Worm (Caenorhabditis elegans): ENCODE measurements around the gene sip-1.

The sip-1 gene

DNA sequence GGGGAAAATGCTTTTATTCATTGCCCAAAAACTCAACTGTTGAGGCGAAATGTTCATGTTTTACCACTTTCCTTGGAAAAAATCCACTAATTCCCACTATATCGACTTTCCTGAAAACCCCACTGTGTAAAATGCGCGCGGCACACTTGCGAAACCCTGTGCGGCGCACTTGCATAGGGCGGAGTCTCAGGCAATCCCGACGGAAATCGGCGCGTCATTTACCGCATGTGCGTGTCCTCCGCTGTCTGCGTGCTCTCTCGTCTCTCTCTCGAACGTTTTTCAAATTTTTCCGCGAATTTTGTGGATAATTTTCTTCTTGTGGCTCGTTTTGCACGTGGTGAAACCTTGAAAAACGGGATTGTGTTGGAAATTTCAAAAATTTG, 45.4 kb downstream of the sip-1 start, which contains the start of gene atx-2 (continued):
- TF ChIP-seq syd-9 (tag; optimal IDR thresholded peaks at IDR 0.05) (peak; percentile 98), pha-2 (tag; optimal IDR thresholded peaks at IDR 0.05) (peak; percentile 97), ceh-2 (tag; optimal IDR thresholded peaks at IDR 0.05) (peak; percentile 97), rnt-1 (tag; optimal IDR thresholded peaks at IDR 0.05) (peak; percentile 99), ttx-3 (tag; optimal IDR thresholded peaks at IDR 0.05) (peak; percentile 98), ama-1 (optimal IDR thresholded peaks at IDR 0.05) (no peak), sdc-2 (tag; optimal IDR thresholded peaks at IDR 0.05) (peak; percentile 89), nfya-1 (tag; optimal IDR thresholded peaks at IDR 0.05) (peak; percentile 98), unc-55 (GFP tag; optimal IDR thresholded peaks at IDR 0.05) (peak; percentile 48), elt-2 (tag; optimal IDR thresholded peaks at IDR 0.05) (peak; percentile 99), madf-2 (tag; optimal IDR thresholded peaks at IDR 0.05) (peak; percentile 96), fax-1 (tag; optimal IDR thresholded peaks at IDR 0.05) (peak; percentile 97), fkh-10 (GFP tag; optimal IDR thresholded peaks at IDR 0.05) (peak; percentile 93), zip-5 (tag; optimal IDR thresholded peaks at IDR 0.05) (peak; percentile 95), unc-3 (GFP tag; conservative IDR thresholded peaks at IDR 0.05) (peak; percentile 98), unc-3 (tag; optimal IDR thresholded peaks at IDR 0.05) (peak; percentile 99), sox-2 (GFP tag; IDR thresholded peaks at IDR 0.05) (peak; percentile 94), tbx-2 (tag; optimal IDR thresholded peaks at IDR 0.05) (peak; percentile 99), dmd-4 (tag; optimal IDR thresholded peaks at IDR 0.05; ENCODE audit: borderline replicate concordance) (peak; percentile 97), ceh-14 (tag; optimal IDR thresholded peaks at IDR 0.05) (peak; percentile 99), ceh-34 (tag; optimal IDR thresholded peaks at IDR 0.05) (peak; percentile 99), ceh-22 (tag; optimal IDR thresholded peaks at IDR 0.05) (peak; percentile 98), hlh-13 (GFP tag; optimal IDR thresholded peaks at IDR 0.05) (peak; percentile 87), ceh-31 (tag; optimal IDR thresholded peaks at IDR 0.05) (peak; percentile 99), ceh-45 (GFP tag; IDR thresholded peaks at IDR 0.05) (peak; percentile 99), unc-42 (tag; optimal IDR thresholded peaks at IDR 0.05) (peak; percentile 84), ceh-24 (tag; optimal IDR thresholded peaks at IDR 0.05) (peak; percentile 93), elt-4 (tag; optimal IDR thresholded peaks at IDR 0.05) (peak; percentile 96), pha-4 (tag; optimal IDR thresholded peaks at IDR 0.05) (no peak), hlh-6 (tag; optimal IDR thresholded peaks at IDR 0.05) (peak; percentile 98), nhr-232 (tag; optimal IDR thresholded peaks at IDR 0.05) (peak; percentile 96), lim-6 (tag; optimal IDR thresholded peaks at IDR 0.05) (peak; percentile 98), ceh-19 (GFP tag; optimal IDR thresholded peaks at IDR 0.05) (peak; percentile 98), pax-1 (tag; optimal IDR thresholded peaks at IDR 0.05) (no peak), pros-1 (tag; optimal IDR thresholded peaks at IDR 0.05) (peak; percentile 22), nhr-11 (tag; optimal IDR thresholded peaks at IDR 0.05) (peak; percentile 81), ref-2 (tag; optimal IDR thresholded peaks at IDR 0.05) (peak; percentile 99), ztf-16 (tag; optimal IDR thresholded peaks at IDR 0.05) (peak; percentile 98), K02D7.2 (tag; optimal IDR thresholded peaks at IDR 0.05) (peak; percentile 98), ahr-1 (tag; optimal IDR thresholded peaks at IDR 0.05) (peak; percentile 99), hlh-8 (tag; optimal IDR thresholded peaks at IDR 0.05) (peak; percentile 99)

DNA sequence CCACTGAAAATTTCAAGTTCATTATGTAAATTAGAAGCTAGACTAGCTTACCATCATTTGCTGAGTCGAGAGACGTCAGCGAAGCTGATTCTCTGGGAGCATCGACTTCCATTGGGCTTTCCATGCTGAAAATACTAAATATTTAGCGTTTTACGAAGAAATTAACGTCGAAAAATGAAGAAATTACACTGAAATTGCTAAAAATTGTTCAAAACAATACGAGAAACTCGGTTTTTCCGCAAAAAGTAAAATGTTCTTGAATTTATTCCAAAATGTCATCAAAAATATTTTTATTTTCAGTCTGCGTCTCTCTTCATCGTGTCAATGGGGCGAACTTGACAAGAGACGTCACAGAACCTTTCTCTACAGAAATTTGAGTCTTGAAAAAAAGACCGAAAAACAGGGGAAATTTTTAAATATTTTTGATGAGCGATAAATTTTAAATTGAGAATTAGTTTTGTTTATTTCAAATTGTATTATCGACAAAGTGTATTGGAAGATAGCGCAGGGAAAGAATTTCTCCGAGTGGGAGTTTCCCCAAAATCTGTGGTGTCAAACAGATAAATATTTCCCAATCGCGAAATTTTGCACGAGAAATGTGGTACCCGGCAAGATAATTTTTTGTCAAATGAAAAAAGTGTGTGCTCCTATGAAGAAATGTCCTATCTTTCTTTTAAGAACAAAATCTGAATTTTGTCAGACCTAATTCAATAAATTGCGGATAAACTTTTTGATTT, 46.0 kb downstream of the sip-1 start, which contains the start of gene ecps-1:
Gene ecps-1 (minus strand): TSS at position 125 of the 737 bp plus-strand sequence.
- TF ChIP-seq unc-86 (tag; optimal IDR thresholded peaks at IDR 0.05) (peak; percentile 56), ahr-1 (tag; optimal IDR thresholded peaks at IDR 0.05) (peak; percentile 45), dmd-4 (tag; optimal IDR thresholded peaks at IDR 0.05; ENCODE audit: borderline replicate concordance) (peak; percentile 28), T23F11.4 (GFP tag; optimal IDR thresholded peaks at IDR 0.05) (no peak), dve-1 (tag; optimal IDR thresholded peaks at IDR 0.05) (peak; percentile 23), ceh-31 (tag; optimal IDR thresholded peaks at IDR 0.05) (peak; percentile 99), zip-5 (tag; optimal IDR thresholded peaks at IDR 0.05) (peak; percentile 89), unc-42 (tag; optimal IDR thresholded peaks at IDR 0.05) (peak; percentile 70), C08G9.2 (tag; optimal IDR thresholded peaks at IDR 0.05) (peak; percentile 97), ceh-48 (tag; optimal IDR thresholded peaks at IDR 0.05) (peak; percentile 8), hlh-30 (tag; optimal IDR thresholded peaks at IDR 0.05; ENCODE audit: insufficient read depth) (no peak), hlh-15 (tag; optimal IDR thresholded peaks at IDR 0.05) (peak; percentile 21), tbx-2 (tag; optimal IDR thresholded peaks at IDR 0.05) (peak; percentile 97), Y22D7AL.16 (tag; optimal IDR thresholded peaks at IDR 0.05) (no peak), gmeb-2 (tag; optimal IDR thresholded peaks at IDR 0.05) (no peak), hlh-6 (tag; optimal IDR thresholded peaks at IDR 0.05) (no peak), elt-4 (tag; optimal IDR thresholded peaks at IDR 0.05) (no peak), C38D4.7 (GFP tag; optimal IDR thresholded peaks at IDR 0.05) (no peak), nhr-232 (tag; optimal IDR thresholded peaks at IDR 0.05) (no peak), pqm-1 (tag; optimal IDR thresholded peaks at IDR 0.05) (peak; percentile 70)

Measured in whole organism, late embryonic.